Worm (Caenorhabditis elegans): ENCODE results near the gene Y69A2AR.25.

The Y69A2AR.25 gene

ce11 chrIV:2561358-2561757 lies 6.8 kb downstream of the Y69A2AR.25 start, which contains the start of gene Y69A2AR.46:
Gene Y69A2AR.46 (plus strand): TSS chrIV:2561658.
- no peak for TF ChIP-seq egl-27 (tag; optimal IDR thresholded peaks at IDR 0.05)
- TF ChIP-seq nhr-25 (tag; optimal IDR thresholded peaks at IDR 0.05): no peak
- no peak for TF ChIP-seq unc-39 (tag; optimal IDR thresholded peaks at IDR 0.05)
- no peak for TF ChIP-seq nhr-77 (tag; optimal IDR thresholded peaks at IDR 0.05)
- no peak for TF ChIP-seq jun-1 (tag; optimal IDR thresholded peaks at IDR 0.05)
- no peak for TF ChIP-seq fkh-2 (tag; optimal IDR thresholded peaks at IDR 0.05)
- TF ChIP-seq nfya-1 (tag; optimal IDR thresholded peaks at IDR 0.05; ENCODE audit: insufficient read depth): no peak
- TF ChIP-seq daf-12 (tag; optimal IDR thresholded peaks at IDR 0.05): no peak
- TF ChIP-seq nhr-28 (tag; optimal IDR thresholded peaks at IDR 0.05): no peak
- TF ChIP-seq pqm-1 (tag; optimal IDR thresholded peaks at IDR 0.05): no peak
- no peak for TF ChIP-seq elt-3 (tag; optimal IDR thresholded peaks at IDR 0.05)
- TF ChIP-seq lsy-12 (tag; optimal IDR thresholded peaks at IDR 0.05): no peak
- TF ChIP-seq ceh-16 (tag; optimal IDR thresholded peaks at IDR 0.05): no peak
- no peak for TF ChIP-seq ZK546.5 (tag; optimal IDR thresholded peaks at IDR 0.05)
- no peak for TF ChIP-seq fos-1 (tag; optimal IDR thresholded peaks at IDR 0.05)
- no peak for TF ChIP-seq R02D3.7 (tag; optimal IDR thresholded peaks at IDR 0.05)
- TF ChIP-seq mml-1 (tag; optimal IDR thresholded peaks at IDR 0.05): no peak

- TF ChIP-seq nhr-43 (tag; optimal IDR thresholded peaks at IDR 0.05; ENCODE audit: poor library complexity, severe bottlenecking): no peak
- TF ChIP-seq mml-1 (tag; optimal IDR thresholded peaks at IDR 0.05): no peak
- no peak for TF ChIP-seq lsy-12 (tag; optimal IDR thresholded peaks at IDR 0.05)
- no peak for TF ChIP-seq ztf-4 (tag; optimal IDR thresholded peaks at IDR 0.05)
- TF ChIP-seq egl-27 (tag; optimal IDR thresholded peaks at IDR 0.05): no peak
- no peak for TF ChIP-seq ceh-9 (tag; optimal IDR thresholded peaks at IDR 0.05)
- TF ChIP-seq nhr-237 (tag; optimal IDR thresholded peaks at IDR 0.05): no peak
- TF ChIP-seq daf-12 (tag; optimal IDR thresholded peaks at IDR 0.05): no peak
- TF ChIP-seq pqm-1 (tag; optimal IDR thresholded peaks at IDR 0.05): no peak
- TF ChIP-seq mdl-1 (tag; optimal IDR thresholded peaks at IDR 0.05): no peak
- no peak for TF ChIP-seq zag-1 (tag; optimal IDR thresholded peaks at IDR 0.05)
Measured at ce11 chrIV:2556211-2556610, 12.0 kb downstream of the Y69A2AR.25 start.

ce11 chrIV:2552855-2553254 lies 15.3 kb downstream of the Y69A2AR.25 start:
- TF ChIP-seq nhr-43 (tag; optimal IDR thresholded peaks at IDR 0.05; ENCODE audit: poor library complexity, severe bottlenecking) (no peak), eor-1 (tag; optimal IDR thresholded peaks at IDR 0.05) (no peak), fkh-10 (GFP tag; optimal IDR thresholded peaks at IDR 0.05) (no peak), ZK546.5 (tag; optimal IDR thresholded peaks at IDR 0.05) (no peak), nhr-77 (tag; optimal IDR thresholded peaks at IDR 0.05) (no peak), tbx-2 (tag; optimal IDR thresholded peaks at IDR 0.05) (no peak), elt-2 (tag; optimal IDR thresholded peaks at IDR 0.05) (no peak), daf-12 (tag; optimal IDR thresholded peaks at IDR 0.05) (no peak), elt-1 (tag; optimal IDR thresholded peaks at IDR 0.05) (no peak), ceh-82 (tag; optimal IDR thresholded peaks at IDR 0.05) (no peak), ztf-11 (tag; optimal IDR thresholded peaks at IDR 0.05) (no peak), pha-4 (tag; optimal IDR thresholded peaks at IDR 0.05) (no peak), unc-39 (tag; optimal IDR thresholded peaks at IDR 0.05) (no peak)

DNA sequence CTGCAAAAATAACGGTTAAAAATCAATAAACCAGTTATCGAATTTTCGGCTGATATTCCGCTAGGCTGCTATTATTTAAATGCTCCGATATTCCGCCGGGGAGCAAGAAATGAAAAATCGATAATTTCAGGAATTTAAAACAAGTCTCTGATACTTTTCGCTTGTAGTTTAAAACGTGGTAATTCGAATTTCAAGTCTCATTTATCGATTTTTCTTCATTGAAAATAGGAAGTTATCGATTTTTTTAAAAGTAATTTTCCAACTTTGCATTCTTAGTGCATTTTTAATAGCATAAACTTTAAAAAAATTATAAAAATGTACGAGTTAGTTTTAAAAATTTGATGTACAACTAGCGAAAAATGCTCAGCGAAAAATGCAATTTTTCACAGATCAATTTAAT lies 15.9 kb downstream of the Y69A2AR.25 start:
- TF ChIP-seq fos-1 (tag; optimal IDR thresholded peaks at IDR 0.05) (no peak), lin-39 (tag; optimal IDR thresholded peaks at IDR 0.05) (no peak), ceh-28 (tag; optimal IDR thresholded peaks at IDR 0.05) (peak; percentile 79), eor-1 (tag; optimal IDR thresholded peaks at IDR 0.05) (no peak), ZK546.5 (tag; optimal IDR thresholded peaks at IDR 0.05) (no peak)

DNA sequence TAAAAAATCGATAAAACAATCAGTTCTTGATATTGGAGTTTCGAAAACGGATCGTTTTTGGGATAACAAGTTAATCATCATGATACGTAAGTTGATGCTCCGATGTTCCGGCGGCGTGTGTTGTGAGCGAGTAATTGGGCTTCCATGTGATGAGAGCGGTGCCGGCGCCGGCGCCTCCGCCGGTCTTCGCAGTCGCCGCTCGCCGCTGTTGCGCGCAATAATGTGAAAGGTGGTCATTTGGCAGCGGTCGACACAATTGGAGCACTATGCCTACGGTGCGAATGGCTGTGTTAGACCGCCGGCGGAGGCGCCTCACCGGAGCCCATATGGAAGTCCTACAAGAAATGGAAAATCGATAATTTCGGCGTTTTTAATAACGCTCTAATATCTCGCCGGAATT lies 16.3 kb downstream of the Y69A2AR.25 start:
- no peak for TF ChIP-seq pha-4 (tag; optimal IDR thresholded peaks at IDR 0.05)
- TF ChIP-seq lin-15B (tag; optimal IDR thresholded peaks at IDR 0.05): no peak
- no peak for TF ChIP-seq pqm-1 (tag; optimal IDR thresholded peaks at IDR 0.05)
- no peak for TF ChIP-seq skn-1 (tag; optimal IDR thresholded peaks at IDR 0.05)
- TF ChIP-seq nhr-77 (tag; optimal IDR thresholded peaks at IDR 0.05): no peak
- no peak for TF ChIP-seq nhr-67 (tag; optimal IDR thresholded peaks at IDR 0.05)

Data from whole organism, L3 larva.